Fruit fly (Drosophila melanogaster) whole organism, adult: ENCODE results near the gene CG13901.

Experiments used
- CG1620 ChIP-seq: fragments of 200-800 bp; sonication (Bioruptor generic); optimal IDR thresholded peaks from 2 replicates; lab custom pipeline; 2016; ENCODE audit warnings: missing biosample characterization, missing genetic modification characterization
- bab1 ChIP-seq: fragments of 200-800 bp; sonication (Bioruptor generic); optimal IDR thresholded peaks from 3 replicates; lab custom pipeline; 2019; ENCODE audit warnings: missing biosample characterization, mild to moderate bottlenecking, missing genetic modification characterization, moderate library complexity
- ovo ChIP-seq: fragments of 200-800 bp; sonication (Bioruptor generic); optimal IDR thresholded peaks from 2 replicates; lab custom pipeline; 2016; ENCODE audit warnings: missing biosample characterization, missing genetic modification characterization
- pad ChIP-seq: fragments of 200-800 bp; sonication (Bioruptor generic); optimal IDR thresholded peaks from 3 replicates; lab custom pipeline; 2017; ENCODE audit warnings: missing biosample characterization, missing genetic modification characterization, mild to moderate bottlenecking, moderate library complexity, missing genetic modification reagents
- tj ChIP-seq: fragments of 200-800 bp; sonication (Bioruptor generic); optimal IDR thresholded peaks from 3 replicates; lab custom pipeline; 2017; ENCODE audit warnings: missing biosample characterization, mild to moderate bottlenecking, missing genetic modification characterization, moderate library complexity

The CG13901 gene

dm6 chr3L:786835-787234 lies 50.8 kb downstream of the CG13901 start:
- no peak for TF ChIP-seq tj (GFP tag; lab: Kevin White, UChicago)
- TF ChIP-seq pad (GFP tag; lab: Kevin White, UChicago): no peak
- no peak for TF ChIP-seq ovo (GFP tag; lab: Kevin White, UChicago)
- no peak for TF ChIP-seq CG1620 (GFP tag; lab: Kevin White, UChicago)
- no peak for TF ChIP-seq bab1
